Worm (Caenorhabditis elegans): Measurements from ENCODE around the gene Y73C8B.3.
A peak's percentile ranks its signal among the peaks of the same experiment; 100 is the strongest.

Gene Y73C8B.3

DNA sequence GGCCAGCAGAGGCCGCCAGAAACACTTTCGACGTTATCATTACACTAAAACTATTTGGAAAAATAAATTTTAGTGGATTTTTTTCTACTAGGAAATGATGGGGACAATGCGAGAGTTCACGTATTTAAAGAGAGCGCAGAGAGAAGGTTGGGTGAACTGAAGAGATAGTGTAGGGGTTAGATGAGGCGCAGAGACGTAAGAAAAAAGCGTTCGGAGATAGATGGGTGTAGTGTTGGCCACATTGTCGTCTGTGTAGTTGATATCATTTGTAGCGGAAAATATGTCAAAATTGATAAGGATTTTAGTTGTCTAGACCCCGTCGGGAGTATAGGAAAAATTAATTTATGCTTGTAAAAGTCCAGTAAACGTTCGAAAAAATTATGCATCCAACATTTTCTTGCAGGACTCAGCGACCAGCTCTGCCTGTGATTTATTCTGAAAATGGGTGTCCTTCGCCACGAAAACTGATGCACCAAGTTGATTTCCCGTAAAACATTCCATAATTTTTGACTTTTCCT lies at the start of gene Y73C8B.3, which contains the start of gene Y73C8B.9:
Y73C8B.3 (minus strand) TSS at position 147 of the 518 bp plus-strand sequence.
Y73C8B.9 (plus strand) TSS at position 468 of the 518 bp plus-strand sequence.
- no peak for TF ChIP-seq hlh-1 (tag; optimal IDR thresholded peaks at IDR 0.05)
- TF ChIP-seq nhr-28 (tag; optimal IDR thresholded peaks at IDR 0.05), result peak; percentile 4
- peak; percentile 46 for TF ChIP-seq elt-3 (tag; optimal IDR thresholded peaks at IDR 0.05)

DNA sequence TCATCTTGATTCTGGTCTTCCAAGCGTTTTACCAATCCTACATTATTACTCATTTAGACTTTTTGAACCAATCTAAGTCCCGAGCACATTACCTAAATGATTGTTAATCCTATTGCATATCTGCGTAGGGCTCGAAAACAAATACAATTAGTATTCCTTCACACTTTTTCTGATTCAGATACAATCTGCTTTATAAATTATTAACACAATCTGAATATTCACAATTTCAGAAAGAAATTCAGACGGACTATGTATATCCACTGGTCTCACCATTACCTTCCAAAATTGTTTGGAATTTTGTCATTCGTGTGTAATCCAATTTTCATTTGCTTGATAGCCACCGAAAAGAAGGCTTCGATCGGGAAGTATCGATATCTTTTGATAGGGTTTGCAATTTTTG lies 48.1 kb upstream of the Y73C8B.3 start, which contains the start of gene srj-11:
srj-11 (plus strand) TSS at position 250 of the 400 bp plus-strand sequence.
- TF ChIP-seq nhr-2 (tag; optimal IDR thresholded peaks at IDR 0.05) (no peak), unc-62 (GFP tag; optimal IDR thresholded peaks at IDR 0.05) (no peak), cnd-1 (tag; optimal IDR thresholded peaks at IDR 0.05) (no peak), mls-2 (tag; optimal IDR thresholded peaks at IDR 0.05) (no peak), ztf-11 (tag; optimal IDR thresholded peaks at IDR 0.05) (no peak), mab-5 (tag; optimal IDR thresholded peaks at IDR 0.05) (no peak), ceh-39 (tag; optimal IDR thresholded peaks at IDR 0.05) (no peak), nhr-28 (tag; optimal IDR thresholded peaks at IDR 0.05) (no peak), bed-3 (GFP tag; optimal IDR thresholded peaks at IDR 0.05) (no peak), drap-1 (GFP tag; optimal IDR thresholded peaks at IDR 0.05) (no peak), ceh-43 (GFP tag; optimal IDR thresholded peaks at IDR 0.05) (no peak), mep-1 (tag; optimal IDR thresholded peaks at IDR 0.05) (no peak), flh-1 (GFP tag; optimal IDR thresholded peaks at IDR 0.05) (no peak)

DNA sequence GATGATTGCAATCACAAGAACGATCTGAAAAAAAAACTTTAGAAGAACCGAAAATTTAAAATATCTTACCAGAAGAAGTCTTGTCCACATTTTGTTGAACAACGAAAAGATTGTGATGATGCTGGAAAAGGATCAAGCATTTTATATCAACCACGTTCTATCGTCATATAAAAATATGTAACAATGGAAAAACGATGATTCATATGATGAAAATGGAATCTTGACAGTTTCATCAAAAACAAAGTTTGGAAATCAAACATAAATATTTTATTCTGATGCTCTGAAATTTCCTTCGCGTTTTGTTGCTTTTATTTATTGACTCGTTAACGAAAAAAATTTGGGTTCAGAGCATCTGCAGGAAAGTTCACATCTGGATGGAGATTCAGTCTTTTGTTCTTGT lies 43.6 kb upstream of the Y73C8B.3 start, which contains the start of the genes K08D9.9 and str-16:
K08D9.9 (minus strand) TSS at position 101 of the 400 bp plus-strand sequence.
str-16 (plus strand) TSS at position 266 of the 400 bp plus-strand sequence.
- TF ChIP-seq ham-2 (GFP tag; optimal IDR thresholded peaks at IDR 0.05), result no peak
- TF ChIP-seq ceh-43 (GFP tag; optimal IDR thresholded peaks at IDR 0.05), result no peak
- no peak for TF ChIP-seq pha-4 (tag; optimal IDR thresholded peaks at IDR 0.05)
- no peak for TF ChIP-seq unc-62 (GFP tag; optimal IDR thresholded peaks at IDR 0.05)
- TF ChIP-seq lin-32 (GFP tag; optimal IDR thresholded peaks at IDR 0.05), result no peak
- TF ChIP-seq mls-2 (tag; optimal IDR thresholded peaks at IDR 0.05), result no peak
- TF ChIP-seq lsy-2 (tag; optimal IDR thresholded peaks at IDR 0.05), result no peak
- no peak for TF ChIP-seq M03D4.4 (tag; optimal IDR thresholded peaks at IDR 0.05)
- TF ChIP-seq sem-2 (GFP tag; optimal IDR thresholded peaks at IDR 0.05), result no peak
- TF ChIP-seq nhr-76 (tag; optimal IDR thresholded peaks at IDR 0.05), result no peak
- no peak for TF ChIP-seq nhr-237 (tag; optimal IDR thresholded peaks at IDR 0.05)
- TF ChIP-seq elt-1 (tag; optimal IDR thresholded peaks at IDR 0.05; ENCODE audit: borderline replicate concordance, insufficient read depth), result no peak
- no peak for TF ChIP-seq nhr-28 (tag; optimal IDR thresholded peaks at IDR 0.05)
- TF ChIP-seq ceh-83 (GFP tag; optimal IDR thresholded peaks at IDR 0.05), result no peak
- no peak for TF ChIP-seq mep-1 (tag; optimal IDR thresholded peaks at IDR 0.05)

DNA sequence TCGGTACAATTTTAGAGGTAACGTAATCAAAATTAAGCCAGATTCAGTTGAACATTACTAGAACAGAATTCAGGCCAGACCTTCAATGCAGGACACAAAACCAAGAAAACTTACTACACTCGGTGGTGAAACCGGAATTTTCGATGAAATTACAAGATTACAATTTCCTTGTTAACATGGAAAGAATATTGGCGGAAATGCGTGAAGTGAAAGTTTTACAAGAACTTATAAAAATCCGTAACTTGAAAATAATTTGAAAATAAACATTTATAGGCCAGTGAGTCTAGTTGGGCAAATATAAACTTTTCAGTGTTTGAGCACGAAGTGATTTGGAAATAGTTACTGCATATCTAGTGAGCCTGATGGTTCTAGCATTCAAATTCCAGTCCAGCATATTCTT lies 41.9 kb upstream of the Y73C8B.3 start, which contains the start of gene K08D9.6:
K08D9.6 (minus strand) TSS at position 101 of the 400 bp plus-strand sequence.
- TF ChIP-seq elt-1 (tag; optimal IDR thresholded peaks at IDR 0.05; ENCODE audit: borderline replicate concordance, insufficient read depth) (no peak), sem-2 (GFP tag; optimal IDR thresholded peaks at IDR 0.05) (no peak), snpc-4 (tag; optimal IDR thresholded peaks at IDR 0.05) (no peak), nhr-12 (tag; optimal IDR thresholded peaks at IDR 0.05) (no peak), unc-39 (tag; optimal IDR thresholded peaks at IDR 0.05) (no peak), lin-13 (tag; optimal IDR thresholded peaks at IDR 0.05) (no peak), blmp-1 (tag; optimal IDR thresholded peaks at IDR 0.05) (no peak), mab-5 (tag; optimal IDR thresholded peaks at IDR 0.05) (no peak), mep-1 (tag; optimal IDR thresholded peaks at IDR 0.05) (no peak), nhr-76 (tag; optimal IDR thresholded peaks at IDR 0.05) (no peak), ceh-83 (GFP tag; optimal IDR thresholded peaks at IDR 0.05) (no peak), ces-1 (GFP tag; optimal IDR thresholded peaks at IDR 0.05) (no peak), elt-3 (tag; optimal IDR thresholded peaks at IDR 0.05) (no peak), nhr-28 (tag; optimal IDR thresholded peaks at IDR 0.05) (no peak), tbx-8 (GFP tag; optimal IDR thresholded peaks at IDR 0.05) (no peak), nhr-2 (tag; optimal IDR thresholded peaks at IDR 0.05) (no peak)

DNA sequence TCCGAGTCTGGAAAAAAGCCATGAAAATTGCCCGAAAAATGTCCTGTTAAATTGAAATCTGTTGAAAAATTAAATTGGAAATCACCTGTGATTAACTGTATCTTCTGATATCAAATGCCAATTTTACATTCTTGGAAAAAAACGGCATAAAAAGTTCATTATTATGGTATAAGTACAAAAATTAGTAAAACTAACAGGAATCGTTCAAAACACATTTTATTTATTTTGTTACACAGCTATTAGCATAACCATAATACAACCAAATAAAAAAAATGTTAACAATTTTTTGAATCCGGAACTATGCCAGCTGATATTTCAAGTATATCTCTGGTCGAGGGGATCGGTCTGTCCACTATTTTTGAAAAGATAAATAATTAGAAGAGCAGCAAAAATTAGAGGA lies 37.6 kb upstream of the Y73C8B.3 start, which contains the start of gene K08D9.10:
K08D9.10 (plus strand) TSS at position 301 of the 400 bp plus-strand sequence.
- TF ChIP-seq pha-4 (tag; optimal IDR thresholded peaks at IDR 0.05), result no peak
- no peak for TF ChIP-seq mls-2 (tag; optimal IDR thresholded peaks at IDR 0.05)
